Worm (Caenorhabditis elegans): ENCODE results near the gene B0302.4.
A peak's percentile ranks its signal among the peaks of the same experiment; 100 is the strongest.

Gene B0302.4

ce11 chrX:17149877-17150490 lies 26.6 kb downstream of the B0302.4 start, which contains the start of gene T23C6.4:
Gene T23C6.4, minus strand, starts transcription at chrX:17149927.
- TF ChIP-seq efl-1 (optimal IDR thresholded peaks at IDR 0.05) (no peak), efl-1 (GFP tag; optimal IDR thresholded peaks at IDR 0.05 in 1 of 2) (peak in 1 of 2 experiments; percentile 61), sox-4 (tag; optimal IDR thresholded peaks at IDR 0.05) (no peak), lin-14 (GFP tag; optimal IDR thresholded peaks at IDR 0.05) (peak; percentile 36), nhr-84 (tag; optimal IDR thresholded peaks at IDR 0.05) (no peak)

- no peak for TF ChIP-seq blmp-1 (tag; optimal IDR thresholded peaks at IDR 0.05)
- no peak for TF ChIP-seq ces-1 (GFP tag; optimal IDR thresholded peaks at IDR 0.05)
- TF ChIP-seq mef-2 (tag; optimal IDR thresholded peaks at IDR 0.05), result no peak
- no peak for TF ChIP-seq nhr-12 (tag; optimal IDR thresholded peaks at IDR 0.05)
- no peak for TF ChIP-seq aha-1 (tag; optimal IDR thresholded peaks at IDR 0.05)
- no peak for TF ChIP-seq efl-1 (optimal IDR thresholded peaks at IDR 0.05)
- TF ChIP-seq efl-1 (GFP tag; optimal IDR thresholded peaks at IDR 0.05 in 1 of 2), result peak in 1 of 2 experiments; percentile 5
- peak; percentile 70 for TF ChIP-seq elt-2 (tag; optimal IDR thresholded peaks at IDR 0.05)
- TF ChIP-seq tlp-1 (tag; optimal IDR thresholded peaks at IDR 0.05), result no peak
- no peak for TF ChIP-seq unc-62 (GFP tag; optimal IDR thresholded peaks at IDR 0.05)
- peak; percentile 21 for TF ChIP-seq jun-1 (tag; optimal IDR thresholded peaks at IDR 0.05)
- peak; percentile 72 for TF ChIP-seq pax-3 (tag; optimal IDR thresholded peaks at IDR 0.05)
Observed at ce11 chrX:17146545-17146944, 30.0 kb downstream of the B0302.4 start.

ce11 chrX:17140447-17140846 lies 36.1 kb downstream of the B0302.4 start:
- TF ChIP-seq tlp-1 (tag; optimal IDR thresholded peaks at IDR 0.05) (peak; percentile 20), alr-1 (tag; optimal IDR thresholded peaks at IDR 0.05; ENCODE audit: borderline replicate concordance) (no peak), zip-4 (GFP tag; optimal IDR thresholded peaks at IDR 0.05) (no peak), mdl-1 (tag; optimal IDR thresholded peaks at IDR 0.05) (no peak), pqm-1 (tag; optimal IDR thresholded peaks at IDR 0.05) (peak; percentile 34), nhr-90 (tag; optimal IDR thresholded peaks at IDR 0.05; ENCODE audit: poor library complexity) (peak; percentile 3), ztf-4 (tag; optimal IDR thresholded peaks at IDR 0.05) (no peak), aha-1 (tag; optimal IDR thresholded peaks at IDR 0.05) (no peak), elt-2 (tag; optimal IDR thresholded peaks at IDR 0.05) (peak; percentile 74), ces-1 (GFP tag; optimal IDR thresholded peaks at IDR 0.05) (no peak), nhr-71 (tag; optimal IDR thresholded peaks at IDR 0.05) (peak; percentile 20)

ce11 chrX:17139204-17139780 lies 37.3 kb downstream of the B0302.4 start:
- peak; percentile 29 for TF ChIP-seq nhr-90 (tag; optimal IDR thresholded peaks at IDR 0.05; ENCODE audit: poor library complexity)
- TF ChIP-seq lin-14 (GFP tag; optimal IDR thresholded peaks at IDR 0.05), result no peak
- TF ChIP-seq nhr-19 (GFP tag; conservative IDR thresholded peaks at IDR 0.05), result no peak
- no peak for TF ChIP-seq grh-1 (GFP tag; IDR thresholded peaks at IDR 0.05)
- TF ChIP-seq sptf-1 (tag; optimal IDR thresholded peaks at IDR 0.05), result no peak
- TF ChIP-seq nhr-20 (tag; optimal IDR thresholded peaks at IDR 0.05), result peak; percentile 61
- TF ChIP-seq lin-35 (GFP tag; optimal IDR thresholded peaks at IDR 0.05), result peak in 1 of 2 experiments; percentile 49
- TF ChIP-seq nhr-71 (tag; optimal IDR thresholded peaks at IDR 0.05), result peak; percentile 21
- no peak for TF ChIP-seq unc-62 (GFP tag; optimal IDR thresholded peaks at IDR 0.05)
- no peak for TF ChIP-seq efl-1 (optimal IDR thresholded peaks at IDR 0.05)
- TF ChIP-seq efl-1 (GFP tag; optimal IDR thresholded peaks at IDR 0.05 in 1 of 2), result peak in 1 of 2 experiments; percentile 16
- peak; percentile 86 for TF ChIP-seq elt-2 (tag; optimal IDR thresholded peaks at IDR 0.05)

ce11 chrX:17138060-17138557 lies 38.5 kb downstream of the B0302.4 start, which contains the start of gene cnp-3:
Gene cnp-3, minus strand, starts transcription at chrX:17138110.
- TF ChIP-seq blmp-1 (tag; optimal IDR thresholded peaks at IDR 0.05) (peak; percentile 73), tbx-2 (tag; optimal IDR thresholded peaks at IDR 0.05) (peak; percentile 31), egl-27 (tag; optimal IDR thresholded peaks at IDR 0.05) (no peak), lin-35 (GFP tag; optimal IDR thresholded peaks at IDR 0.05) (peak in 1 of 2 experiments; percentile 49), snu-23 (GFP tag; optimal IDR thresholded peaks at IDR 0.05) (peak; percentile 38), ceh-88 (GFP tag; IDR thresholded peaks at IDR 0.05) (no peak), lsy-2 (tag; optimal IDR thresholded peaks at IDR 0.05) (no peak), mdl-1 (tag; optimal IDR thresholded peaks at IDR 0.05) (peak in 1 of 2 experiments; percentile 63), grh-1 (GFP tag; IDR thresholded peaks at IDR 0.05) (peak; percentile 56; the same call in 1 of the 2 replicates), lin-14 (GFP tag; optimal IDR thresholded peaks at IDR 0.05) (peak; percentile 78), elt-3 (tag; optimal IDR thresholded peaks at IDR 0.05) (peak in 2 of 6 experiments; percentile 79 to 96), mef-2 (tag; optimal IDR thresholded peaks at IDR 0.05) (no peak), ceh-82 (tag; optimal IDR thresholded peaks at IDR 0.05) (no peak), efl-1 (optimal IDR thresholded peaks at IDR 0.05) (no peak), efl-1 (GFP tag; optimal IDR thresholded peaks at IDR 0.05 in 1 of 2) (peak in 1 of 2 experiments; percentile 79), skn-1 (tag; optimal IDR thresholded peaks at IDR 0.05) (peak; percentile 82), nhr-20 (tag; optimal IDR thresholded peaks at IDR 0.05) (peak; percentile 58), nhr-85 (tag) (peak; percentile 85), elt-2 (tag; optimal IDR thresholded peaks at IDR 0.05) (no peak), nhr-71 (tag; optimal IDR thresholded peaks at IDR 0.05) (peak; percentile 54), nhr-90 (tag; optimal IDR thresholded peaks at IDR 0.05; ENCODE audit: poor library complexity) (peak; percentile 47), fkh-8 (tag; optimal IDR thresholded peaks at IDR 0.05) (no peak), hlh-17 (GFP tag; optimal IDR thresholded peaks at IDR 0.05; ENCODE audit: borderline replicate concordance) (no peak), unc-62 (GFP tag; optimal IDR thresholded peaks at IDR 0.05) (no peak), sptf-1 (tag; optimal IDR thresholded peaks at IDR 0.05) (no peak)
